Fruit fly (Drosophila melanogaster) whole organism, embryonic: ENCODE results near the gene Vm26Ab.

ENCODE experiments used
- ATbp ChIP-seq: fragments of 200-800 bp; sonication (Bioruptor generic); optimal IDR thresholded peaks from 2 replicates; lab custom pipeline; 2017; ENCODE audit warnings: missing biosample characterization, mild to moderate bottlenecking, missing genetic modification characterization, missing genetic modification reagents
- Atf-2 ChIP-seq: fragments of 200-800 bp; sonication (Bioruptor generic); optimal IDR thresholded peaks from 2 replicates; lab custom pipeline; 2016; ENCODE audit warnings: missing biosample characterization, missing genetic modification characterization
- CG10147 ChIP-seq: fragments of 200-800 bp; sonication (Bioruptor generic); optimal IDR thresholded peaks from 2 replicates; lab custom pipeline; 2019; ENCODE audit warnings: missing biosample characterization, mild to moderate bottlenecking, missing genetic modification characterization, moderate library complexity
- CG10274 ChIP-seq: fragments of 200-800 bp; sonication (Bioruptor generic); optimal IDR thresholded peaks from 3 replicates; lab custom pipeline; 2017; ENCODE audit warnings: missing biosample characterization, mild to moderate bottlenecking, missing genetic modification characterization
- CG10366 ChIP-seq: fragments of 200-800 bp; sonication (Bioruptor generic); IDR thresholded peaks from 2 replicates; pipeline ENCODE4 v1.3.6; 2022; ENCODE audit warnings: missing biosample characterization, missing genetic modification characterization
- CG10565 ChIP-seq: fragments of 200-800 bp; sonication (Bioruptor generic); optimal IDR thresholded peaks from 3 replicates; lab custom pipeline; 2016; ENCODE audit warnings: missing biosample characterization, mild to moderate bottlenecking, missing genetic modification characterization
- CG11560 ChIP-seq: fragments of 200-800 bp; sonication (Bioruptor generic); IDR thresholded peaks from 3 replicates; pipeline ENCODE4 v1.3.6; 2022; ENCODE audit warnings: missing biosample characterization, missing genetic modification characterization
- CG11695 ChIP-seq: fragments of 200-800 bp; sonication (Bioruptor generic); IDR thresholded peaks from 3 replicates; pipeline ENCODE4 v1.3.6; 2022; ENCODE audit warnings: missing biosample characterization, missing genetic modification characterization
- CG12155 ChIP-seq: fragments of 200-800 bp; sonication (Bioruptor generic); optimal IDR thresholded peaks from 3 replicates; lab custom pipeline; 2016; ENCODE audit warnings: missing biosample characterization, missing genetic modification characterization
- CG12219 ChIP-seq: fragments of 200-800 bp; sonication (Bioruptor generic); optimal IDR thresholded peaks from 3 replicates; lab custom pipeline; 2018; ENCODE audit warnings: missing biosample characterization, mild to moderate bottlenecking, missing genetic modification characterization
- CG12236 ChIP-seq: fragments of 200-800 bp; sonication (Bioruptor generic); optimal IDR thresholded peaks from 2 replicates; lab custom pipeline; 2016; ENCODE audit warnings: missing biosample characterization, missing genetic modification characterization
- CG13287 ChIP-seq: fragments of 200-800 bp; sonication (Bioruptor generic); IDR thresholded peaks from 2 replicates; pipeline ENCODE4 v1.3.6; 2022; ENCODE audit warnings: missing biosample characterization, missing genetic modification characterization; ENCODE audit not compliant: partially characterized antibody
- CG14050 ChIP-seq: fragments of 200-800 bp; sonication (Bioruptor generic); IDR thresholded peaks from 3 replicates; pipeline ENCODE4 v1.3.6; 2022; ENCODE audit warnings: missing biosample characterization, missing genetic modification characterization
- CG17912 ChIP-seq: fragments of 200-800 bp; sonication (Bioruptor generic); optimal IDR thresholded peaks from 2 replicates; lab custom pipeline; 2018; ENCODE audit warnings: missing biosample characterization, mild to moderate bottlenecking, missing genetic modification characterization
- CG18764 ChIP-seq: fragments of 200-800 bp; sonication (Bioruptor generic); optimal IDR thresholded peaks from 3 replicates; lab custom pipeline; 2016; ENCODE audit warnings: missing biosample characterization, missing genetic modification characterization
- CG3407 ChIP-seq: fragments of 200-800 bp; sonication (Bioruptor generic); optimal IDR thresholded peaks from 2 replicates; lab custom pipeline; 2018; ENCODE audit warnings: missing biosample characterization, mild to moderate bottlenecking, missing genetic modification characterization
- CG34422 ChIP-seq: fragments of 200-800 bp; sonication (Bioruptor generic); IDR thresholded peaks from 3 replicates; pipeline ENCODE4 v1.3.6; 2022; ENCODE audit warnings: missing biosample characterization, missing genetic modification characterization
- CG43689 ChIP-seq: fragments of 200-800 bp; sonication (Bioruptor generic); IDR thresholded peaks from 2 replicates; pipeline ENCODE4 v1.3.6; 2022; ENCODE audit warnings: missing biosample characterization, missing genetic modification characterization
- CG4707 ChIP-seq: fragments of 200-800 bp; sonication (Bioruptor generic); optimal IDR thresholded peaks from 2 replicates; lab custom pipeline; 2018; ENCODE audit warnings: missing biosample characterization, mild to moderate bottlenecking, missing genetic modification characterization, moderate library complexity
- CG4820 ChIP-seq: fragments of 200-800 bp; sonication (Bioruptor generic); optimal IDR thresholded peaks from 3 replicates; lab custom pipeline; 2016; ENCODE audit warnings: missing biosample characterization, missing genetic modification characterization
- CG6683 ChIP-seq: fragments of 200-800 bp; sonication (Bioruptor generic); optimal IDR thresholded peaks from 2 replicates; lab custom pipeline; 2017; ENCODE audit warnings: missing biosample characterization, mild to moderate bottlenecking, missing genetic modification characterization, missing genetic modification reagents
- CG7963 ChIP-seq: fragments of 200-800 bp; sonication (Bioruptor generic); IDR thresholded peaks from 3 replicates; pipeline ENCODE4 v1.3.6; 2022; ENCODE audit warnings: missing biosample characterization, missing genetic modification characterization; ENCODE audit not compliant: partially characterized antibody
- CG8478 ChIP-seq: fragments of >200 bp; optimal IDR thresholded peaks from 2 replicates; lab custom pipeline; 2018
- CG8944 ChIP-seq: fragments of 200-800 bp; sonication (Bioruptor generic); optimal IDR thresholded peaks from 3 replicates; lab custom pipeline; 2016; ENCODE audit warnings: missing biosample characterization, missing genetic modification characterization
- CG9609 ChIP-seq: fragments of 200-800 bp; sonication (Bioruptor generic); optimal IDR thresholded peaks from 3 replicates; lab custom pipeline; 2016; ENCODE audit warnings: missing biosample characterization, missing genetic modification characterization
- CkIIα-i1 ChIP-seq: fragments of 200-800 bp; sonication (Bioruptor generic); IDR thresholded peaks from 2 replicates; pipeline ENCODE4 v1.3.6; 2022; ENCODE audit warnings: missing biosample characterization, missing genetic modification characterization
- D19A ChIP-seq: fragments of 200-800 bp; optimal IDR thresholded peaks from 3 replicates; lab custom pipeline; 2019; ENCODE audit warnings: missing biosample characterization, mild to moderate bottlenecking, missing genetic modification characterization, moderate library complexity
- Dbx ChIP-seq: fragments of 200-800 bp; sonication (Bioruptor generic); IDR thresholded peaks from 3 replicates; pipeline ENCODE4 v1.3.6; 2022; ENCODE audit warnings: missing biosample characterization, missing genetic modification characterization
- GATAe ChIP-seq: fragments of 200-800 bp; sonication (Bioruptor generic); conservative IDR thresholded peaks from 2 replicates; pipeline ENCODE4 v1.3.6; 2022; ENCODE audit warnings: missing biosample characterization, missing genetic modification characterization
- HLH3B ChIP-seq: fragments of 200-800 bp; sonication (Bioruptor generic); IDR thresholded peaks from 2 replicates; pipeline ENCODE4 v1.3.6; 2022; ENCODE audit warnings: missing biosample characterization, missing genetic modification characterization
- HmgD ChIP-seq: fragments of 200-800 bp; sonication (Bioruptor generic); optimal IDR thresholded peaks from 3 replicates; lab custom pipeline; 2016; ENCODE audit warnings: missing biosample characterization, missing genetic modification characterization
- HmgZ ChIP-seq: fragments of 200-800 bp; sonication (Bioruptor generic); optimal IDR thresholded peaks from 2 replicates; lab custom pipeline; 2018; ENCODE audit warnings: missing biosample characterization, mild to moderate bottlenecking, missing genetic modification characterization
- Hr78 ChIP-seq, 2 experiments: fragments of 200-800 bp in 1 of 2; fragments of >200 bp in 1 of 2; sonication (Bioruptor generic) in 1 of 2; optimal IDR thresholded peaks; 2 replicates each; lab custom pipeline; 2017 to 2019; ENCODE audit warnings: missing biosample characterization in 2 of 2, missing genetic modification characterization in 2 of 2, mild to moderate bottlenecking in 1 of 2, moderate library complexity in 1 of 2
- Mes4 ChIP-seq: fragments of 200-800 bp; sonication (Bioruptor generic); optimal IDR thresholded peaks from 2 replicates; lab custom pipeline; 2016; ENCODE audit warnings: missing biosample characterization, missing genetic modification characterization
- Ravus ChIP-seq: fragments of 200-800 bp; sonication (Bioruptor generic); IDR thresholded peaks from 2 replicates; pipeline ENCODE4 v1.3.6; 2022; ENCODE audit warnings: missing biosample characterization, missing genetic modification characterization
- Side ChIP-seq: fragments of 200-800 bp; sonication (Bioruptor generic); optimal IDR thresholded peaks from 2 replicates; lab custom pipeline; 2016; ENCODE audit warnings: missing biosample characterization, missing genetic modification characterization
- Vsx1 ChIP-seq: fragments of 200-800 bp; sonication (Bioruptor generic); optimal IDR thresholded peaks from 2 replicates; lab custom pipeline; 2017; ENCODE audit warnings: missing biosample characterization, mild to moderate bottlenecking, missing genetic modification characterization, missing genetic modification reagents
- bigmax ChIP-seq: fragments of 200-800 bp; sonication (Bioruptor generic); optimal IDR thresholded peaks from 2 replicates; lab custom pipeline; 2018; ENCODE audit warnings: missing biosample characterization, mild to moderate bottlenecking, missing genetic modification characterization
- ci ChIP-seq: fragments of 200-800 bp; sonication (Bioruptor generic); IDR thresholded peaks from 3 replicates; pipeline ENCODE4 v1.3.6; 2022; ENCODE audit warnings: missing biosample characterization, missing genetic modification characterization
- corto ChIP-seq: fragments of 200-800 bp; sonication (Bioruptor generic); optimal IDR thresholded peaks from 2 replicates; lab custom pipeline; 2016; ENCODE audit warnings: missing biosample characterization, mild to moderate bottlenecking, missing genetic modification characterization, moderate library complexity
- dysf ChIP-seq: fragments of 200-800 bp; sonication (Bioruptor generic); IDR thresholded peaks from 3 replicates; pipeline ENCODE4 v1.3.6; 2022; ENCODE audit warnings: missing biosample characterization, missing genetic modification characterization
- esg ChIP-seq: fragments of 200-800 bp; sonication (Bioruptor generic); conservative IDR thresholded peaks from 2 replicates; pipeline ENCODE4 v1.3.6; 2022; ENCODE audit warnings: missing biosample characterization, missing genetic modification characterization
- fru ChIP-seq: fragments of >200 bp; optimal IDR thresholded peaks from 2 replicates; lab custom pipeline; 2017
- hbn ChIP-seq: fragments of 200-800 bp; sonication (Bioruptor generic); IDR thresholded peaks from 2 replicates; pipeline ENCODE4 v1.3.6; 2022; ENCODE audit warnings: missing biosample characterization, missing genetic modification characterization; ENCODE audit not compliant: partially characterized antibody
- ken ChIP-seq: fragments of 200-800 bp; sonication (Bioruptor generic); IDR thresholded peaks from 3 replicates; pipeline ENCODE4 v1.3.6; 2022; ENCODE audit warnings: missing biosample characterization, missing genetic modification characterization
- lmd ChIP-seq: fragments of 200-800 bp; sonication (Bioruptor generic); IDR thresholded peaks from 2 replicates; pipeline ENCODE4 v1.3.6; 2022; ENCODE audit warnings: missing biosample characterization, missing genetic modification characterization
- nerfin-2 ChIP-seq: fragments of 200-800 bp; sonication (Bioruptor generic); IDR thresholded peaks from 2 replicates; pipeline ENCODE4 v1.3.6; 2022; ENCODE audit warnings: missing biosample characterization, missing genetic modification characterization; ENCODE audit not compliant: partially characterized antibody
- prd ChIP-seq, 3 experiments: fragments of >200 bp in 2 of 3; fragments of 200-800 bp in 1 of 3; sonication (Bioruptor generic) in 1 of 3; optimal IDR thresholded peaks in 2 of 3; IDR thresholded peaks in 1 of 3; 2 replicates in 2 of 3; 3 replicates in 1 of 3; pipeline versions ENCODE4 v1.3.6 to Lab custom; 2017 to 2022; ENCODE audit warnings: missing biosample characterization in 1 of 3, missing genetic modification characterization in 1 of 3
- pros ChIP-seq: fragments of 200-800 bp; sonication (Bioruptor generic); optimal IDR thresholded peaks from 3 replicates; lab custom pipeline; 2019; ENCODE audit warnings: missing biosample characterization, mild to moderate bottlenecking, missing genetic modification characterization, moderate library complexity
- pzg ChIP-seq: fragments of 200-800 bp; sonication (Bioruptor generic); optimal IDR thresholded peaks from 3 replicates; lab custom pipeline; 2018; ENCODE audit warnings: missing biosample characterization, mild to moderate bottlenecking, missing genetic modification characterization, moderate library complexity
- sens ChIP-seq: fragments of 200-800 bp; sonication (Bioruptor generic); peaks from one replicate; lab custom pipeline; 2016; ENCODE audit warnings: missing biosample characterization, missing genetic modification characterization

Gene Vm26Ab

dm6 chr2L:5972005-5972404 lies 15.2 kb downstream of the Vm26Ab start (continued):
- peak; percentile 21 for TF ChIP-seq CG12155 (GFP tag; lab: Kevin White, UChicago)
- TF ChIP-seq ci = no peak
- TF ChIP-seq CG11560 (tag; lab: Robert Waterston, UW) = 0 out of 3 replicates have a peak, but pooled peaks have one; percentile 31
- no peak for TF ChIP-seq corto (GFP tag; lab: Kevin White, UChicago)
- TF ChIP-seq fru (lab: Kevin White, UChicago) = no peak
- no peak for TF ChIP-seq CG3407
- TF ChIP-seq CG18764 (GFP tag; lab: Kevin White, UChicago) = no peak
- no peak for TF ChIP-seq CG17912
- TF ChIP-seq CG12219 = no peak
- peak; percentile 69; the same call in 2 of the 3 replicates for TF ChIP-seq dysf (GFP tag; lab: Robert Waterston, UW)
- TF ChIP-seq pzg (GFP tag; lab: Kevin White, UChicago) = no peak
- no peak for TF ChIP-seq Atf-2 (GFP tag; lab: Kevin White, UChicago)
- no peak for TF ChIP-seq HmgD
- TF ChIP-seq Ravus (GFP tag; lab: Robert Waterston, UW) = no peak
- no peak for TF ChIP-seq CG43689 (GFP tag; lab: Robert Waterston, UW)
- no peak for TF ChIP-seq CG6683 (GFP tag; lab: Kevin White, UChicago)
- TF ChIP-seq CG7963 (GFP tag; lab: Robert Waterston, UW) = no peak
- no peak for TF ChIP-seq Hr78 (GFP tag; optimal IDR thresholded peaks at IDR 0.05; lab: Kevin White, UChicago)
- TF ChIP-seq D19A = peak; percentile 34
- peak; percentile 27 for TF ChIP-seq ATbp (GFP tag; lab: Kevin White, UChicago)
- no peak for TF ChIP-seq Mes4 (GFP tag; lab: Kevin White, UChicago)
- peak; percentile 56; the same call in 2 of the 3 replicates for TF ChIP-seq Dbx (GFP tag; lab: Robert Waterston, UW)
- no peak for TF ChIP-seq CG4707 (GFP tag; lab: Kevin White, UChicago)
- peak; percentile 83 for TF ChIP-seq sens (GFP tag; lab: Kevin White, UChicago)
- peak; percentile 50 for TF ChIP-seq CG10366 (GFP tag; lab: Robert Waterston, UW)
- no peak for TF ChIP-seq CG10565 (GFP tag; lab: Kevin White, UChicago)
- TF ChIP-seq hbn (GFP tag; lab: Robert Waterston, UW) = no peak
- TF ChIP-seq pros (GFP tag; lab: Kevin White, UChicago) = no peak
- peak; percentile 2 for TF ChIP-seq CG4820 (GFP tag; lab: Kevin White, UChicago)
- TF ChIP-seq HmgZ (tag; lab: Kevin White, UChicago) = peak; percentile 17
- peak; percentile 40; the same call in 2 of the 3 replicates for TF ChIP-seq CG11695
- TF ChIP-seq bigmax (GFP tag; lab: Kevin White, UChicago) = no peak
- no peak for TF ChIP-seq CG8478 (lab: Kevin White, UChicago)
- peak; percentile 77 for TF ChIP-seq lmd
- TF ChIP-seq ken (GFP tag; lab: Robert Waterston, UW) = peak; percentile 63; the same call in 1 of the 3 replicates
- no peak for TF ChIP-seq nerfin-2
- no peak for TF ChIP-seq CG8944 (GFP tag; lab: Kevin White, UChicago)
- TF ChIP-seq CG10147 = no peak
- TF ChIP-seq CG9609 = peak; percentile 20
- no peak for TF ChIP-seq prd (optimal IDR thresholded peaks at IDR 0.05; lab: Kevin White, UChicago)
- peak; percentile 61 for TF ChIP-seq prd (GFP tag; IDR thresholded peaks at IDR 0.05; lab: Robert Waterston, UW)
- TF ChIP-seq CG10274 (GFP tag; lab: Kevin White, UChicago) = no peak
- TF ChIP-seq esg (GFP tag; lab: Robert Waterston, UW) = no peak; the same call in 1 of the 2 replicates
- no peak for TF ChIP-seq Side (GFP tag; lab: Kevin White, UChicago)
- TF ChIP-seq CG14050 = no peak
- no peak for TF ChIP-seq CG34422
- no peak for TF ChIP-seq Vsx1
- no peak for TF ChIP-seq CG12236 (GFP tag; lab: Kevin White, UChicago)
- TF ChIP-seq GATAe = no peak; the same call in 1 of the 2 replicates
- peak; percentile 26; the same call in 1 of the 2 replicates for TF ChIP-seq HLH3B (GFP tag; lab: Robert Waterston, UW)
- TF ChIP-seq CG13287 (GFP tag; lab: Robert Waterston, UW) = no peak
- no peak for TF ChIP-seq CkIIα-i1 (GFP tag; lab: Robert Waterston, UW)
